Fruit fly (Drosophila melanogaster): ENCODE results near the gene CG5516.

The CG5516 gene

DNA sequence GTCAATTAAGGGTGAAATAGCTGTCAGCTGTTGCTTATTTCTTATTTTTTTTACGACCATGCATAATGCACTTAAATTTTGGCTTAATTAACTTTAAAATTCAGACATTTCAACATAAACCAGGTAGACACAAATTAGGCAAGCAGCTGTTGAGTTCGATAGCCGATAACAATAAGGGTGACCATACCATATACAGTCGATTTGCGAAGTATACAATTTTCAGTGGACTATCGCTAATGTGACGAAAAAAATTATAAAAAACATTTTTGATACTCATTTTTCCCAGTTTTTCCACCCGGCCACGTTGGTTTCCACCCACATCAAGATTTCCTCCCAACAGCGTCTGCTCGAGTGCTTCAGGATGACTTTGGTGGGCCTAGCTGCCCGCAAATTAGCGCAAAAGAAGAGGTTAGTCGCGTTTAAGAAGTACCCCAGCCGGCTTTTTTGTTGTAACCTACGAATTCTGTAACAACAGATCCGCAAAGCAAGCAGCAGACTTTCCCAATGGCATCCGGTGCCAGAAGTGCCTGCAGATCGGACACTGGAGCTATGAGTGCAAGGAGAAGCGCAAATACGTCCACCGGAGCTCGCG lies at the start of gene CG5516, which contains the start of gene CG4287:
Gene CG5516 (plus strand): TSS at position 195 of the 592 bp plus-strand sequence.
Gene CG4287 (minus strand): TSS at position 178 of the 592 bp plus-strand sequence.
- TF ChIP-seq CG17801 (GFP tag; optimal IDR thresholded peaks at IDR 0.05; ENCODE audit: partially characterized antibody), result peak; percentile 61

DNA sequence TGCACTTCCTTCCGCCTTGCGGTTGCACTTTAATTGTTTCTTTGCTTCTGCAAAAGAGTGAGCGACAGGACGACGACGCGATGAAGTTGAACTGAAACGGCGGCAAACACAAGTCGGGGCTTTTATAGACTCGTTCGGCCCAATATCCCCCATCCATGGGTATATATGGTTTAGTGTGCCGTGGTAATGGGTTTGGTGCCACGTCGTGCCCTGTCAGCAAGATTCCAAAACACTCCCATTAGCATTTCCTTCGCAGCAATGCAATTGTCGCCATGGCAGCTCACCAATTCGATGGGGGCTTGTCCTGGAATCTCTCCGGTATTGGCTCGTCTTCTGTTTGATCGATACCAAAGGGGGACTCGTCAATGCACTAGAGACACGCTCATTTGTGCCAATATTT lies 45.8 kb upstream of the CG5516 start, which contains the start of gene CG45105:
Gene CG45105 (minus strand): TSS at position 101 of the 400 bp plus-strand sequence.
- TF ChIP-seq CG17801 (GFP tag; optimal IDR thresholded peaks at IDR 0.05; ENCODE audit: partially characterized antibody), result no peak

DNA sequence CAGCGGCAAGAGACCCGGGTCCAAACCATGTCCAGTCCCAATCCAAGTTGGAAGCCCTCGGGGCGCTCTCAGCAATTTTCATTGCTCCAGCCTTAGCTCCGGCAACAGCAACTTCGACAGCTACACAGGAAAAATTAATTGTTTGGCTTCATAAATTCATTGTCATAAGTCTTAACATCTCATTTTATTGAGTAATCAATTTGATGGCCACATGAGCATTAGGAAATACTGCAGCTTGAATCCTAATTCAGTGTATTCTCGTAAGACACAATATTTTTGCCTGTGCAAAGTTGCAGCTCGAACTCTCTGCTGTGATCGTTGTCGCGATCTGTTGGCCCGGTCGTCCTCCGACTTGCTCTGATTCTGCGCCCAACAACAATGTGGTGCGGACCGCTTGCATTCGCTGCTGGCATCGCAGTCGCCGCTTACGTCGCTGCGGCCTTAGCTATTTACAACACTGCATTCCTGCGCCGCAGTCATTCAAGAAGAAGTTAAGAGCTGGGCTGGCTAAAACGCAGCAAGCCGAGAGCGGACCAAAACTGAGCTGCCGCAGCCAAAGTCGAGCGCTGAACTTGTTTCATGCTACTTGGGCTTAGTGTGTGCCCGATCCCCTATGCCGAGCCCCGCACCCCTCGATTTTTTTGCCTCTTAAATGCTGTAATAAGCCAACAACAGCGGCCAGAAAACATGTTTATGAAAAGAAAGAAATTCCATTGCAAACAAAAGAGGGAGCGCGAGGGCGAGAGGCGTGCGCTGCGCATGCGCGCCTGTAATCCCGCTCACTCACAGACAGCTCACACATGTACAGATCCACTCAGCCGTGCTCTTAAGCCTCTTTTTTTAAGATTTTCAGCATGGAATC lies 44.1 kb upstream of the CG5516 start:
- no peak for TF ChIP-seq CG17801 (GFP tag; optimal IDR thresholded peaks at IDR 0.05; ENCODE audit: partially characterized antibody)

DNA sequence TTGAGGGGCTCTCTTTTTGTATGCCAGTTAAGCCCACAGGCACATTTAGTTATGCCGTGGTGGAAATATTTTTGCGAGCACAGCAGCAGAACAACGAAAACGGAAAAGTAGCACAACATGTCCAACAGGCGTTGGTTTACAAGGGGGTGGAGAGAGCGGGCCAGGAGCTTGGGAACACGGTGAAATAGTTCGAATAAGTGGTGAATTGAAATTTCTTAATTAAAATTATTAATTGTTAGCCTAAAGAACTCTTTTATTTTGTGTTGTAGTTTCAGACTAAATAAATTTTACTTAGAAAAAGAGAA lies 43.5 kb upstream of the CG5516 start:
- TF ChIP-seq CG17801 (GFP tag; optimal IDR thresholded peaks at IDR 0.05; ENCODE audit: partially characterized antibody), result no peak

DNA sequence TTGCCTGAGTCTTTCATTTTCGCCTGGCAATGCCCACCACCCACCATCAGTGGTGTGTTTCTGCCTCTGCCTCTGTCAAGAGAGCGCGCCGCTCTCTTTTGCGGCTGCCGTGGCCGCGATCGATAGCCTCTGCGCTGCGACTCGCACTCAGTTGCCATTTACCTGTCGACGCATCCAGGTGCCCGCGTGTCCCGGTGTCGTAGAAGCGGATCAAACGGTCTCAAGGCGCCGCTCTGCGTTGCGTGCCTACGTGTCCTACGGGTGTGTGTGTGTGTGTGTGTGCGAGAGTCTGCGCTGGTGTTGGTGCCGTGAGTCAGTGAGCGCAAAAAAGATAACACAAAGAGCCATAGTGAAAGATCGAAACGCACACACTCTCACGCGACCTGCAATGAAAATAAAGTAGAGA lies 42.9 kb upstream of the CG5516 start, which contains the start of gene Fbxl7:
Gene Fbxl7 (plus strand): TSS at position 148 of the 406 bp plus-strand sequence.
- no peak for TF ChIP-seq CG17801 (GFP tag; optimal IDR thresholded peaks at IDR 0.05; ENCODE audit: partially characterized antibody)

DNA sequence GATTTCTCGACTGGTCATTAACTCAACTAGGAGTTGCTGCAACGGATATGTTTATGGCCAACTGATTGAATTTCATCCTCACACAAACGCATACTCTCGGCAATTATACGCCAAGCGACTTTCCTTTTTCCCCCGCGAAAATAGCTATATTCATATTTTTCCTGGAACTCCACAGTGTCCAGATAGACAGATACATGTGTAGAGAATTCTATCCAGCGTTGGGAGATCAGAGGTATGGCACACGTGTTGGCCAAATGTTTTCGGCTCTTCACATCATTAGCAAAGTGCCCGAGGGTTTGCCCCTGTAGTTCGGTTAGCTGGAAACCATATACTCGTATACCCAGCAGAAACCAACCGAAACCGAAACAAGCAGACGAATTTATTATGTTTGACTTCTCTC lies 41.9 kb upstream of the CG5516 start:
- no peak for TF ChIP-seq CG17801 (GFP tag; optimal IDR thresholded peaks at IDR 0.05; ENCODE audit: partially characterized antibody)

DNA sequence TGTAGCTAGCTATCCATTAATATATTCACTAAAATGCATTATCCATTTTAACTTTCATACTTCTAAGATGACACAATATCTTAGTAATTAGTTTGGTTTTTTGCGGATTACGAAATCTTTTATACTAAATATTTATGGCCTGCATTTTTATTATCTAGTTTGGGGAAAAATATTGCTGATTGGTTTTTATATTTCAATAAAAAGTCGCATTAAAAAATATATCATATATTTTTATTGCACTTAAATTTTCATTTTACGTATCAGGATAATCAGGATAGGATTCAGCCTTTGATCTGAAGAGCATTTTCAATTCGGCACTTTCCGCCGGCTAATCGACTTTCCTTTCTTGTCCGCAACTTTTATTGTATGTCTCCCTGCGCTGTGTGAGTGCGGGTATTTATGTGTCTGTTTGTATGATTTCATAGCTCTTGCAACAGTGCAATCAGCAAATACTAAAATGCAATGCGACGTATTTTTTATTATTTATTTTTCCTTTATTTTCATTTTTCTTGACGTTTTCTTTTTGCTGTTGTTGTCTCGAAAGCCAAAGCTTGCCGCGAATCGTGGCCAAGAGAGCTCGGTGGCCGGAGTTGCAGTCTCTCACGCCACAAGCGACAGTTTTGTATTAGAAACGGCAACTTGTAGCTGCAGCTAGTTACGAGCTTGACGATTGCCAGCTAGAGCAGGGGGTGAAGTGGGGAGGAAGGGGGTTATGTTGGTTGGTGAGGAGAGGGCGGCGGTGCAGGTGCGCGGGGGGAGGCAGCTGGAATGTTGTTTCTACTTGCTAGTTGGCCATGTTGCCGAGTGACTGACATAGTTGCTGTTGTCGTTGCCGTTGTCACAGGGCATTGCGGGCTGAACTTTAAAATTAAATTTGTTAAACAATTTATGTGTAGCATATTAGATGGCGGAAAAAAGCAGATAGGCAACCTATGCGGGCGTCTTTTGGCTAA lies 40.8 kb upstream of the CG5516 start:
- TF ChIP-seq CG17801 (GFP tag; optimal IDR thresholded peaks at IDR 0.05; ENCODE audit: partially characterized antibody), result no peak

DNA sequence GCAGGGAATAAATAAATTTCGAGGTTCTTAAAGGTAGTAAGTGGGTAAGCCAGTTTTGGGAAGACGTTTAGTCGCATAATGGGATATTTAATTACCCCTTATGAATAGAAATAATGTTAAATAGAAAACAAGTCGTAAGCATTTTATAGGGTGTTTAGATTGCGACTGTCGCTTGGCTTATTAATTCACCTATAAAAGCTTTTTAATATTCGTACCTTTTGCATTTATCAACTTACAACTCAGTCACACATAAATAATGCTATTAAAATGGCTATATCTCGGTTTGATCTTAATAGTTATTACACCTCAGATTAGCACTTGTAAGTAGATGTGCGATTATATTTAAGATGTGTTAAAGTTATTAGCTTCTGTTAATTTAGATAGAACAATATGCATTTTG lies 38.4 kb upstream of the CG5516 start, which contains the start of gene CG34276:
Gene CG34276 (plus strand): TSS at position 301 of the 400 bp plus-strand sequence.
- no peak for TF ChIP-seq CG17801 (GFP tag; optimal IDR thresholded peaks at IDR 0.05; ENCODE audit: partially characterized antibody)

DNA sequence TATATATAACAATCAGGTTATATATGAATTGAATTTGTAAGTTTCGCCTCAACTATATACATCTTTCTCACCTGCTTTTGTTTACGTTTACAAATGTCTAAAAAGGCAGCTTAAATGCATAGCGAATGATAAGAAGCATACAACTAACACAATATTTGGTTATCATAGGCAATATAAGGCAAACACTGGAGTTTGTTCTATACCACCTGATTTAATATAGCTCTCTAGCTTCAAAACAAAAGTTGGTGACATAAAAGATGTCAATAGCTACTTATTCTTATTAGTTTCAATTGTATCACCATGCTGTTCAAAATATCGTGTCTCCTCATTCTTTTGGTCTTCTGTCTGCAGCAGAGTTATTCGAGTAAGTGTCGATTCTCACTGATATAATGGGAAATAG lies 37.7 kb upstream of the CG5516 start:
- no peak for TF ChIP-seq CG17801 (GFP tag; optimal IDR thresholded peaks at IDR 0.05; ENCODE audit: partially characterized antibody)

DNA sequence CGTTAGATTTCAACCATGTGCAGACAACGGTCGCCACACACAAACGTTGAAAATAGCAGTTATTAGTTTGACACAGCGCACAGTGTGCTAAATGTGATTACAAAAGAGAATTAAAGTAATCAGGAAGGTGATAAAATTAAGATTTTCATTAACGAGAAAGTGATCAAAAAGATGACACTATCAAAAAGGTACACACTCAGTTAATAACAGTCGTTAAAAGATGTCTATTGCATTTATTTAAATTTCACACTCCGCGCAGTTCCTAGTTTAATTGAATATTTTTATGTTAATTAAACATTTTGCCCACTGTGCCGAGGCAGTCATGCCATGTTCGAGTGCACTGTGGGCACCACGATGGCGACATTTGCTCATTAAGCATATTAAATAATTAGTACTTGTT lies 36.5 kb upstream of the CG5516 start:
- no peak for TF ChIP-seq CG17801 (GFP tag; optimal IDR thresholded peaks at IDR 0.05; ENCODE audit: partially characterized antibody)

DNA sequence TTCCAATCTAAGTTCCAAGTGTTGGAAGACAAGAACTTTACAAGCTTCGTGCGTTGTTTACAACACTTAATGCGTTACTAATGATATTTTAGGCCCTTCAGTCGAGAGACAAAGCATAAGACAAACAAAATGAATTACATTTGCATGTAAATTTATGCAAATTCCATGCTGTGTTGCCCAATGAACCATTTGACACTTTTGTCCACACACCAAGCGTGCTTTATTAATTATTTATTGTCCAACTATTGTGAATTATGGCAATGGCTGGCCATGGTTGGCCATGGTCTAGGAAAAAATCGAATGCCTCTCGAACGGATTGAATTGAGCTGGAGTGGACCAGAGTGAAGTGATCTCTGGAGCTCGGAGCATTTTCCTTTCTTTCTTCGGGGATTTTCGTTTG lies 35.6 kb upstream of the CG5516 start:
- no peak for TF ChIP-seq CG17801 (GFP tag; optimal IDR thresholded peaks at IDR 0.05; ENCODE audit: partially characterized antibody)

DNA sequence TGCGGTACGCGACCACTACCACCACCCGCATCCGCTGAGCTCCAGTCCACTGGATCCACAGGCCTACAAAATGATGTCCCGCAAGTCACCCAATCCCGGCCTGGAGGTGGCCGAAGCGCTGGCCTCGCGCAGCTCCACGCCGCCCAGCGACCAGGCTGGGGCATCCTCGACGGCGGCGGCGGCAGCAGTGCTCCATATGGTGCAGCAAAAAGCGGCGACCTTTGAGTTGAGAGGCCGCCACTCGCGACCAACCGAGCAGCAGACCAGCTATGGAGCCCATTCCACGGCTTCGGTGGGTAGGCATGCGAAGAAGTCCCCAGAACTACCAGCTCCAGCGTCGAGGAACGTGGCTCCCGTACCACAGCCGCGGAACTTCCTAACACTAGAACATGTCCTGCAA lies 33.6 kb upstream of the CG5516 start:
- no peak for TF ChIP-seq CG17801 (GFP tag; optimal IDR thresholded peaks at IDR 0.05; ENCODE audit: partially characterized antibody)

DNA sequence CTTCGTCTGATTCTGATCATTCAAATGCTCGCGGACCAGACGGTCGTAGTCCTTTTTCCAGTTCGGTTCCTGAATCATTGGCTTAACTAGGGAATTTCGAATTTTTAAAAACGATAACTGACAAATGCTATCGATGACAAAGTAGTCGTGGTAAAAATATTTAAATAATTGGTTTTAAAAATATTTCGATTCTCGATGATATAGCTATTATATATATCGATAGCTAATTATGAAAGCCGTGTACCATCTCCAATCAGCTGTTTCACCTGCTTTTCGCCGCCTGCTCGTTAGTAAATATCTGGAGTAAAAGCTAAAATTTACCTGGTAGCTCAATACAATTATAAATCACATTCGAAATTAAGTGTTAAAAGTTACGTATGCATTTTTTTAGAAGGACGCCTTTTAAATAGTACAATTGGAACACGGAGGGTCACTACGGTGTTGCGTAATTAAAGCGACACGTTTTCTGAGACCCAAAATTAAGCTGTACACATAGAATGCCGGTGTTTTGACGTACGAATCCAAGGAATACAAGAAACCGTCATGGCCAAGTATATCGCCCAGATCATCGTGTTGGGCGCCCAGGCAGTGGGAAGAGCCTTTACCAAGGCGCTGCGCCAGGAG lies 30.0 kb upstream of the CG5516 start, which contains the start of the genes CG5478 and blp:
Gene CG5478 (minus strand): TSS at position 126 of the 624 bp plus-strand sequence.
Gene blp (plus strand): TSS at position 239 of the 624 bp plus-strand sequence.
- no peak for TF ChIP-seq CG17801 (GFP tag; optimal IDR thresholded peaks at IDR 0.05; ENCODE audit: partially characterized antibody)

DNA sequence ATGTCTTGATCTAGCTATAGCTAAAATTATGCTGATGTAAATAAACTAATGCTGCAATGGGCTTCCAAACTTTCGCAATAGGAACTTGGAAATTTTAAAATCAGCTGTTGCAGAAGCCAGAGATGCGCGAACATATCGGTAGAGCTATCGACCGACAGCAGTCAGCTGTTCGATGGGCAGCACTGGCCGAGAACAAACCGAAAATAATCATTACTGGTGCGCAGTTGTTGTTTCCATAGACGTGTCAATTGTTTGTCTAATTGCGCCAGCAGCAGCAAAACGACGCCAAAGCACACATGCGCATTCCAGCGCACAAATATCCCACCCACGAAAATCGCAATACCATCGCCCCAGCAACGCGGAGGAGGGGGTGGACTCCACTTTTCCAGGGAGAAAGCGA lies 28.7 kb upstream of the CG5516 start, which contains the start of gene Sap47:
Gene Sap47 (plus strand): TSS at position 149 of the 400 bp plus-strand sequence.
- TF ChIP-seq CG17801 (GFP tag; optimal IDR thresholded peaks at IDR 0.05; ENCODE audit: partially characterized antibody), result no peak
